Fruit fly (Drosophila melanogaster): ENCODE data around the gene Dpy-30L2.

Dpy-30L2 gene

dm6 chr3L:4070221-4070995, 22.9 kb upstream of the Dpy-30L2 start (continued):
- peak; percentile 39 for TF ChIP-seq dmrt11E (tag; optimal IDR thresholded peaks at IDR 0.05)
- peak; percentile 83 for TF ChIP-seq Ssrp (tag; optimal IDR thresholded peaks at IDR 0.05)
- no peak for TF ChIP-seq ash1 (GFP tag; optimal IDR thresholded peaks at IDR 0.05)
- TF ChIP-seq gcm (GFP tag; optimal IDR thresholded peaks at IDR 0.05): peak; percentile 45
- TF ChIP-seq CG12155 (GFP tag; optimal IDR thresholded peaks at IDR 0.05): peak; percentile 80
- peak; percentile 85 for TF ChIP-seq grau (tag; optimal IDR thresholded peaks at IDR 0.05)
- peak; percentile 86 for TF ChIP-seq CG8089 (GFP tag; optimal IDR thresholded peaks at IDR 0.05)
- peak; percentile 92 for TF ChIP-seq CG6689 (GFP tag; IDR thresholded peaks at IDR 0.05)
- TF ChIP-seq CG15514 (GFP tag; optimal IDR thresholded peaks at IDR 0.05): peak; percentile 75
- peak; percentile 74 for TF ChIP-seq gcm2 (GFP tag; optimal IDR thresholded peaks at IDR 0.05)
- peak; percentile 76 for TF ChIP-seq Atf3 (GFP tag; optimal IDR thresholded peaks at IDR 0.05)
- TF ChIP-seq C15 (GFP tag; IDR thresholded peaks at IDR 0.05): peak; percentile 86
- TF ChIP-seq luna (GFP tag; optimal IDR thresholded peaks at IDR 0.05): no peak
- peak; percentile 88 for TF ChIP-seq her (GFP tag; optimal IDR thresholded peaks at IDR 0.05)
- TF ChIP-seq Blimp-1 (GFP tag; optimal IDR thresholded peaks at IDR 0.05): peak; percentile 76
- TF ChIP-seq CG31224 (GFP tag; IDR thresholded peaks at IDR 0.05): peak; percentile 74
- TF ChIP-seq esg (GFP tag; conservative IDR thresholded peaks at IDR 0.05): peak; percentile 92
- peak; percentile 83 to 88 for TF ChIP-seq Pdp1 (GFP tag; optimal IDR thresholded peaks at IDR 0.05)
- TF ChIP-seq fd96Cb (tag; optimal IDR thresholded peaks at IDR 0.05): peak; percentile 82
- peak; percentile 95 for TF ChIP-seq Aef1 (GFP tag; IDR thresholded peaks at IDR 0.05)
- no peak for TF ChIP-seq TFAM (GFP tag; optimal IDR thresholded peaks at IDR 0.05)
- peak; percentile 95 for TF ChIP-seq lmd (GFP tag; IDR thresholded peaks at IDR 0.05)
- TF ChIP-seq nmo (GFP tag; optimal IDR thresholded peaks at IDR 0.05): peak; percentile 86
- TF ChIP-seq CG2875 (GFP tag; optimal IDR thresholded peaks at IDR 0.05): peak; percentile 54
- TF ChIP-seq Xbp1 (GFP tag; optimal IDR thresholded peaks at IDR 0.05): peak; percentile 92
- peak; percentile 41 for TF ChIP-seq psq (GFP tag; optimal IDR thresholded peaks at IDR 0.05)
- TF ChIP-seq CG4854 (GFP tag; optimal IDR thresholded peaks at IDR 0.05): peak; percentile 56
- TF ChIP-seq HLH3B (GFP tag; IDR thresholded peaks at IDR 0.05): peak; percentile 93
- peak; percentile 90 for TF ChIP-seq gem (tag; optimal IDR thresholded peaks at IDR 0.05)
- TF ChIP-seq crp (GFP tag; optimal IDR thresholded peaks at IDR 0.05): peak in 1 of 2 experiments; percentile 24
- peak; percentile 91 for TF ChIP-seq Fer3 (tag; optimal IDR thresholded peaks at IDR 0.05)
- TF ChIP-seq CG34376 (GFP tag; optimal IDR thresholded peaks at IDR 0.05): no peak
- peak; percentile 79 for TF ChIP-seq klu (GFP tag; IDR thresholded peaks at IDR 0.05)
- peak; percentile 84 for TF ChIP-seq CG10209 (GFP tag; optimal IDR thresholded peaks at IDR 0.05)
- TF ChIP-seq Dek (tag; optimal IDR thresholded peaks at IDR 0.05): peak; percentile 84
- peak; percentile 94 for TF ChIP-seq CG32532 (GFP tag; IDR thresholded peaks at IDR 0.05)
- TF ChIP-seq CG7839 (tag; optimal IDR thresholded peaks at IDR 0.05): peak; percentile 87
- peak; percentile 83 for TF ChIP-seq Fer1 (GFP tag; optimal IDR thresholded peaks at IDR 0.05)
- peak; percentile 87 for TF ChIP-seq CG12659 (GFP tag; optimal IDR thresholded peaks at IDR 0.05)
- peak; percentile 85 for TF ChIP-seq pho (GFP tag; optimal IDR thresholded peaks at IDR 0.05)
- no peak; the same call in 1 of the 2 replicates for TF ChIP-seq CkIIα-i1 (GFP tag; IDR thresholded peaks at IDR 0.05)
- peak; percentile 26 for TF ChIP-seq B-H2 (GFP tag; optimal IDR thresholded peaks at IDR 0.05)
- TF ChIP-seq CG3407 (GFP tag; optimal IDR thresholded peaks at IDR 0.05): peak; percentile 62
- peak; percentile 83 for TF ChIP-seq Chrac-16 (GFP tag; optimal IDR thresholded peaks at IDR 0.05)
- TF ChIP-seq CG14441 (GFP tag; IDR thresholded peaks at IDR 0.05): peak; percentile 90
- TF ChIP-seq CG4360 (GFP tag; IDR thresholded peaks at IDR 0.05): peak; percentile 56
- peak; percentile 60; the same call in 1 of the 2 replicates for TF ChIP-seq Doc2 (GFP tag; IDR thresholded peaks at IDR 0.05)
- peak; percentile 70 for TF ChIP-seq CG6813 (GFP tag; optimal IDR thresholded peaks at IDR 0.05)

Measured in whole organism, embryonic.